Fruit fly (Drosophila melanogaster): ENCODE measurements around the gene RPA2.

RPA2 gene

DNA sequence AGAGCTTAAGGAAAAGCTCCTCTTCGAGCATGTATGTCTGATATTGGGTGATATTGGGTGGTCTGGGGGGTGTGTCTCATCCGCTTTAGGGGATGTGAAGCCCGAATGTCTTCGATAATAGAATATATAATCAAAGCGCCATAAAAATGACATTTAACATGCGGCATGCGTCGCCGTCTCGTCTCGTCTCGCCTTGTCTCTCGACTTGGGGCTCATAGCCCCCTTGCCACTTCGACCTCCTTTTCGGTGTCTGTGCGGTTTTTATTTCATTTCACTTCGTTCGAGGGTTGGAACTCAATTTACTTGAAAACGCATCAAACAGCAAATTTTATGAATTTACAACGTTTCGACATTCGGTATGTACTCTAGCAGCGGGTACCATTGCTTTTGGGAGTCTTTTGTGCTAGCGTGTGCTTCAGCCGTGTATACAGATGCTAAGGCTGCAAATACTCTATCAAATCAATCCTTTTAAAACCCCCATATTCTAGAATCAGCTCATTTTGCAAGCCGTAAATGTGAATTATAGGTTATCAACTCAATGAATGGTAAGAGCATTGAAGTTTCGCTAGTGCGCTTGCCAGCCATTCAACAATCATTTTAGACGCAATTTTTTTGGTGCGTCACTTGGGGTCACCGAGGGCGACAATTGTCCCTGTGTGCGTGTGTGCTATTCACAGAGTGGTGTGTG, 24.6 kb upstream of the RPA2 start:
- TF ChIP-seq CG3838 (GFP tag; optimal IDR thresholded peaks at IDR 0.05) = no peak
- no peak for TF ChIP-seq vnd (GFP tag; IDR thresholded peaks at IDR 0.05; ENCODE audit: partially characterized antibody)
- no peak for TF ChIP-seq ftz-f1 (GFP tag; optimal IDR thresholded peaks at IDR 0.05)
- peak; percentile 40 for TF ChIP-seq CG10209 (GFP tag; optimal IDR thresholded peaks at IDR 0.05)
- TF ChIP-seq CG2889 (GFP tag; IDR thresholded peaks at IDR 0.05) = no peak
- no peak for TF ChIP-seq Stat92E (GFP tag; optimal IDR thresholded peaks at IDR 0.05)
- no peak for TF ChIP-seq CG1233 (GFP tag; optimal IDR thresholded peaks at IDR 0.05)
- TF ChIP-seq bigmax (GFP tag; optimal IDR thresholded peaks at IDR 0.05) = no peak
- no peak for TF ChIP-seq Fer1 (GFP tag; optimal IDR thresholded peaks at IDR 0.05)
- TF ChIP-seq D19A (tag; optimal IDR thresholded peaks at IDR 0.05) = peak; percentile 95
- no peak for TF ChIP-seq vfl (GFP tag; optimal IDR thresholded peaks at IDR 0.05)
- no peak for TF ChIP-seq CG14965 (GFP tag; optimal IDR thresholded peaks at IDR 0.05; ENCODE audit: borderline replicate concordance)
- TF ChIP-seq CG13775 (GFP tag; optimal IDR thresholded peaks at IDR 0.05) = peak; percentile 3
- TF ChIP-seq sisA (GFP tag; IDR thresholded peaks at IDR 0.05) = peak; percentile 74
- TF ChIP-seq CG30403 (GFP tag; optimal IDR thresholded peaks at IDR 0.05) = peak; percentile 58
- TF ChIP-seq tup (GFP tag; optimal IDR thresholded peaks at IDR 0.05) = no peak
- TF ChIP-seq Oaz (GFP tag; IDR thresholded peaks at IDR 0.05) = peak; percentile 45
- peak; percentile 52; the same call in 1 of the 2 replicates for TF ChIP-seq Atf6 (GFP tag; IDR thresholded peaks at IDR 0.05)
- no peak for TF ChIP-seq tll (GFP tag; optimal IDR thresholded peaks at IDR 0.05)
- no peak for TF ChIP-seq CG2116 (GFP tag; optimal IDR thresholded peaks at IDR 0.05)
- peak; percentile 32; the same call in 1 of the 3 replicates for TF ChIP-seq CG11093 (GFP tag; IDR thresholded peaks at IDR 0.05)
- peak; percentile 13 for TF ChIP-seq Fer3 (tag; optimal IDR thresholded peaks at IDR 0.05)
- TF ChIP-seq sug (tag; optimal IDR thresholded peaks at IDR 0.05) = no peak
- no peak for TF ChIP-seq Dfd (GFP tag; optimal IDR thresholded peaks at IDR 0.05)
- peak; percentile 51 for TF ChIP-seq mam (GFP tag; optimal IDR thresholded peaks at IDR 0.05)
- peak; percentile 43 for TF ChIP-seq gro (GFP tag; optimal IDR thresholded peaks at IDR 0.05)
- TF ChIP-seq zfh1 (GFP tag; IDR thresholded peaks at IDR 0.05) = peak; percentile 73
- no peak for TF ChIP-seq TFAM (GFP tag; optimal IDR thresholded peaks at IDR 0.05)
- peak; percentile 44 for TF ChIP-seq Camta (GFP tag; optimal IDR thresholded peaks at IDR 0.05)
- peak; percentile 12 to 79 for TF ChIP-seq Hr51 (GFP tag; optimal IDR thresholded peaks at IDR 0.05)
- no peak for TF ChIP-seq CG16779 (GFP tag; IDR thresholded peaks at IDR 0.05)
- TF ChIP-seq CG3847 (GFP tag; IDR thresholded peaks at IDR 0.05) = peak; percentile 43; the same call in 1 of the 2 replicates
- TF ChIP-seq CG11723 (GFP tag; optimal IDR thresholded peaks at IDR 0.05) = no peak
- no peak for TF ChIP-seq CG34376 (GFP tag; optimal IDR thresholded peaks at IDR 0.05)
- TF ChIP-seq croc (GFP tag; conservative IDR thresholded peaks at IDR 0.05) = peak; percentile 51; the same call in 2 of the 3 replicates
- TF ChIP-seq Elba2 (GFP tag; optimal IDR thresholded peaks at IDR 0.05) = no peak
- TF ChIP-seq dpn (GFP tag; optimal IDR thresholded peaks at IDR 0.05) = peak; percentile 35 to 47
- no peak for TF ChIP-seq amos (GFP tag; IDR thresholded peaks at IDR 0.05; ENCODE audit: partially characterized antibody)
- TF ChIP-seq CG11504 (tag; optimal IDR thresholded peaks at IDR 0.05) = peak; percentile 75
- no peak for TF ChIP-seq CkIIα-i1 (GFP tag; IDR thresholded peaks at IDR 0.05)
- TF ChIP-seq az2 (GFP tag; optimal IDR thresholded peaks at IDR 0.05) = peak; percentile 9
- no peak for TF ChIP-seq Gsc (GFP tag; IDR thresholded peaks at IDR 0.05)
- no peak for TF ChIP-seq br (optimal IDR thresholded peaks at IDR 0.05)
- no peak for TF ChIP-seq CG9797 (GFP tag; optimal IDR thresholded peaks at IDR 0.05)
- no peak for TF ChIP-seq ac (GFP tag; optimal IDR thresholded peaks at IDR 0.05)
- peak; percentile 31; the same call in 1 of the 3 replicates for TF ChIP-seq jigr1 (GFP tag; IDR thresholded peaks at IDR 0.05)
- peak; percentile 27 for TF ChIP-seq NfI (GFP tag; optimal IDR thresholded peaks at IDR 0.05)
- no peak for TF ChIP-seq CG6683 (GFP tag; optimal IDR thresholded peaks at IDR 0.05)
- peak; percentile 0 for TF ChIP-seq CG12659 (GFP tag; optimal IDR thresholded peaks at IDR 0.05)
